Fruit fly (Drosophila melanogaster) whole organism, adult: ENCODE results near the gene CG43248.

Experiments
- CG11617 ChIP-seq: fragments of 200-800 bp; sonication (Bioruptor generic); optimal IDR thresholded peaks from 2 replicates; lab custom pipeline; 2017; ENCODE audit warnings: mild to moderate bottlenecking, missing biosample characterization, missing genetic modification reagents, missing genetic modification characterization
- CG12768 ChIP-seq: fragments of 200-800 bp; sonication (Bioruptor generic); optimal IDR thresholded peaks from 2 replicates; lab custom pipeline; 2017; ENCODE audit warnings: missing biosample characterization, missing genetic modification characterization, mild to moderate bottlenecking, moderate library complexity, missing genetic modification reagents
- CG14711 ChIP-seq: fragments of 200-800 bp; sonication (Bioruptor generic); optimal IDR thresholded peaks from 2 replicates; lab custom pipeline; 2018; ENCODE audit warnings: missing biosample characterization, mild to moderate bottlenecking, missing genetic modification characterization, moderate library complexity
- CG33017 ChIP-seq: fragments of 200-800 bp; sonication (Bioruptor generic); optimal IDR thresholded peaks from 2 replicates; lab custom pipeline; 2018; ENCODE audit warnings: missing biosample characterization, mild to moderate bottlenecking, missing genetic modification characterization, moderate library complexity
- CG7101 ChIP-seq: fragments of 200-800 bp; sonication (Bioruptor generic); optimal IDR thresholded peaks from 2 replicates; lab custom pipeline; 2018; ENCODE audit warnings: missing biosample characterization, mild to moderate bottlenecking, missing genetic modification characterization, moderate library complexity
- Clk ChIP-seq: fragments of 200-800 bp; sonication (Bioruptor generic); optimal IDR thresholded peaks from 2 replicates; lab custom pipeline; 2017; ENCODE audit warnings: missing biosample characterization, missing genetic modification characterization
- Hr96 ChIP-seq: fragments of 200-800 bp; sonication (Bioruptor generic); optimal IDR thresholded peaks from 2 replicates; lab custom pipeline; 2016; ENCODE audit warnings: missing biosample characterization, missing genetic modification characterization
- Mnt ChIP-seq: fragments of 200-800 bp; sonication (Bioruptor generic); optimal IDR thresholded peaks from 2 replicates; lab custom pipeline; 2016; ENCODE audit warnings: missing biosample characterization, mild to moderate bottlenecking, missing genetic modification characterization
- bab1 ChIP-seq: fragments of 200-800 bp; sonication (Bioruptor generic); optimal IDR thresholded peaks from 3 replicates; lab custom pipeline; 2019; ENCODE audit warnings: missing biosample characterization, mild to moderate bottlenecking, missing genetic modification characterization, moderate library complexity
- ovo ChIP-seq: fragments of 200-800 bp; sonication (Bioruptor generic); optimal IDR thresholded peaks from 2 replicates; lab custom pipeline; 2016; ENCODE audit warnings: missing biosample characterization, missing genetic modification characterization
- pad ChIP-seq: fragments of 200-800 bp; sonication (Bioruptor generic); optimal IDR thresholded peaks from 3 replicates; lab custom pipeline; 2017; ENCODE audit warnings: missing biosample characterization, missing genetic modification characterization, mild to moderate bottlenecking, moderate library complexity, missing genetic modification reagents
- tj ChIP-seq: fragments of 200-800 bp; sonication (Bioruptor generic); optimal IDR thresholded peaks from 3 replicates; lab custom pipeline; 2017; ENCODE audit warnings: missing biosample characterization, mild to moderate bottlenecking, missing genetic modification characterization, moderate library complexity
- toe ChIP-seq: fragments of 200-800 bp; sonication (Bioruptor generic); optimal IDR thresholded peaks from 2 replicates; lab custom pipeline; 2016; ENCODE audit warnings: missing biosample characterization, missing genetic modification characterization

DNA sequence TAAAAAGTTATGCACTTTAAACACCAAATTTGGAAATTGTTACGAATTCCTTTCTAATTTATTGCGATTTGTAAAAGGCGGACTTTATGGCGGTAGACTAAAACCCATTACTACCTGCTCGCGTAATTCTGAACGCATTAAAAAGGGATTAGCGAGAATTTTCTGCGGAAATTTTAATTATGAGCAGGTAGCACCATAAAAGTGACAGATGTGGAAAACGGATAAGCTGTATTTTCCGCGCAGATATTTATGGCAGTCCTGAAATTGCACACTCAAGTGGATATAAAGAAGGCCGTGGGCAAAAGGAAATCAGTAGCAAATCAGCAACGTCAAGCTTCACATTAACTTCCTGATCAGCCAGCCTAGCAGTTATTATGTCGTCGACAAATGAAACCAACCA lies 22.5 kb downstream of the CG43248 start, which contains the start of gene Z600:
- TF ChIP-seq CG7101 (tag; lab: Kevin White, UChicago) (no peak), CG14711 (tag; lab: Kevin White, UChicago) (no peak), Clk (no peak), Hr96 (GFP tag; lab: Kevin White, UChicago) (no peak), pad (no peak), CG11617 (GFP tag; lab: Kevin White, UChicago) (no peak), toe (no peak), tj (GFP tag; lab: Kevin White, UChicago) (no peak), bab1 (GFP tag; lab: Kevin White, UChicago) (no peak), Mnt (GFP tag; lab: Kevin White, UChicago) (no peak), CG12768 (GFP tag; lab: Kevin White, UChicago) (no peak), ovo (GFP tag; lab: Kevin White, UChicago) (no peak), CG33017 (tag; lab: Kevin White, UChicago) (no peak)
